Worm (Caenorhabditis elegans) whole organism, L2 larva: Measurements from ENCODE around the gene msrp-7.
A peak's percentile ranks its signal among the peaks of the same experiment; 100 is the strongest.

ENCODE experiments used
- C34F6.9 ChIP-seq: fragments of 150-350 bp; optimal IDR thresholded peaks from 2 replicates; lab custom pipeline; 2014; ENCODE audit warnings: missing biosample characterization, missing genetic modification characterization
- R02D3.7 ChIP-seq: fragments of 150-350 bp; optimal IDR thresholded peaks from 2 replicates; lab custom pipeline; 2014; ENCODE audit warnings: missing biosample characterization, missing genetic modification characterization
- Y55F3AM.14 ChIP-seq: fragments of 200-800 bp; sonication (Bioruptor generic); optimal IDR thresholded peaks from 2 replicates; lab custom pipeline; 2018; ENCODE audit warnings: mild to moderate bottlenecking, missing genetic modification characterization, missing compliant biosample characterization
- ZK546.5 ChIP-seq: sonication (generic microtip); optimal IDR thresholded peaks from 2 replicates; lab custom pipeline; 2017; ENCODE audit warnings: missing biosample characterization, missing genetic modification characterization
- alr-1 ChIP-seq: fragments of 150-350 bp; optimal IDR thresholded peaks from 2 replicates; lab custom pipeline; 2014; ENCODE audit warnings: missing biosample characterization, missing genetic modification characterization
- aly-2 ChIP-seq: fragments of 150-350 bp; optimal IDR thresholded peaks from 2 replicates; lab custom pipeline; 2014; ENCODE audit warnings: missing biosample characterization, missing genetic modification characterization
- ama-1 ChIP-seq: fragments of 150-350 bp; optimal IDR thresholded peaks from 2 replicates; lab custom pipeline; 2018; ENCODE audit warnings: inconsistent platforms
- blmp-1 ChIP-seq: sonication (generic microtip); optimal IDR thresholded peaks from 2 replicates; lab custom pipeline; 2017; ENCODE audit warnings: missing genetic modification characterization, mild to moderate bottlenecking, missing compliant biosample characterization, antibody characterized with exemption, moderate library complexity; ENCODE audit not compliant: insufficient read depth
- ceh-16 ChIP-seq: fragments of 150-350 bp; optimal IDR thresholded peaks from 2 replicates; lab custom pipeline; 2014; ENCODE audit warnings: missing biosample characterization, missing genetic modification characterization
- ceh-82 ChIP-seq: fragments of 150-350 bp; optimal IDR thresholded peaks from 2 replicates; lab custom pipeline; 2014; ENCODE audit warnings: missing biosample characterization, missing genetic modification characterization
- crh-2 ChIP-seq: sonication (generic microtip); optimal IDR thresholded peaks from 2 replicates; lab custom pipeline; 2017; ENCODE audit warnings: missing biosample characterization, missing genetic modification characterization
- dmd-4 ChIP-seq: sonication (generic microtip); optimal IDR thresholded peaks from 2 replicates; lab custom pipeline; 2017; ENCODE audit warnings: missing biosample characterization, missing genetic modification characterization
- elt-1 ChIP-seq: fragments of 150-350 bp; optimal IDR thresholded peaks from 2 replicates; lab custom pipeline; 2014; ENCODE audit warnings: missing biosample characterization, missing genetic modification characterization
- fos-1 ChIP-seq: fragments of 150-350 bp; optimal IDR thresholded peaks from 2 replicates; lab custom pipeline; 2014; ENCODE audit warnings: missing biosample characterization, missing genetic modification characterization
- gmeb-1 ChIP-seq: fragments of 150-350 bp; optimal IDR thresholded peaks from 2 replicates; lab custom pipeline; 2014; ENCODE audit warnings: missing biosample characterization, missing genetic modification characterization
- lin-11 ChIP-seq: fragments of 150-350 bp; sonication (generic microtip); optimal IDR thresholded peaks from 2 replicates; lab custom pipeline; 2014; ENCODE audit warnings: missing biosample characterization, missing genetic modification characterization, inconsistent platforms, mixed read lengths
- lin-13 ChIP-seq: fragments of 150-350 bp; optimal IDR thresholded peaks from 2 replicates; lab custom pipeline; 2014; ENCODE audit warnings: missing biosample characterization, missing genetic modification reagents, missing genetic modification characterization
- lin-39 ChIP-seq: fragments of 150-350 bp; optimal IDR thresholded peaks from 2 replicates; lab custom pipeline; 2014; ENCODE audit warnings: missing biosample characterization, missing genetic modification reagents, missing genetic modification characterization
- lsy-2 ChIP-seq, 2 experiments: fragments of 150-350 bp in 1 of 2; sonication (generic microtip) in 1 of 2; optimal IDR thresholded peaks; 2 replicates each; lab custom pipeline; 2014 to 2017; ENCODE audit warnings: missing biosample characterization in 2 of 2, missing genetic modification characterization in 2 of 2
- mab-5 ChIP-seq: fragments of 150-350 bp; optimal IDR thresholded peaks from 2 replicates; lab custom pipeline; 2014; ENCODE audit warnings: missing biosample characterization, missing genetic modification characterization
- mbf-1 ChIP-seq: sonication (generic microtip); optimal IDR thresholded peaks from 2 replicates; lab custom pipeline; 2017; ENCODE audit warnings: missing biosample characterization, missing genetic modification characterization
- mdl-1 ChIP-seq, 2 experiments: fragments of 150-350 bp in 1 of 2; sonication (generic microtip) in 1 of 2; optimal IDR thresholded peaks; 2 replicates each; lab custom pipeline; 2017; ENCODE audit warnings: missing biosample characterization in 2 of 2, missing genetic modification characterization in 2 of 2
- nhr-10 ChIP-seq: sonication (generic microtip); optimal IDR thresholded peaks from 2 replicates; lab custom pipeline; 2017; ENCODE audit warnings: missing biosample characterization, missing genetic modification characterization
- nhr-11 ChIP-seq: fragments of 150-350 bp; optimal IDR thresholded peaks from 2 replicates; lab custom pipeline; 2014; ENCODE audit warnings: missing biosample characterization, missing genetic modification characterization
- nhr-12 ChIP-seq: fragments of 150-350 bp; optimal IDR thresholded peaks from 2 replicates; lab custom pipeline; 2014; ENCODE audit warnings: missing biosample characterization, missing genetic modification characterization
- nhr-129 ChIP-seq: fragments of 150-350 bp; optimal IDR thresholded peaks from 2 replicates; lab custom pipeline; 2014; ENCODE audit warnings: missing biosample characterization, missing genetic modification characterization
- nhr-23 ChIP-seq: fragments of 150-350 bp; optimal IDR thresholded peaks from 2 replicates; lab custom pipeline; 2014; ENCODE audit warnings: missing biosample characterization, missing genetic modification reagents, missing genetic modification characterization
- nhr-237 ChIP-seq: fragments of 150-350 bp; optimal IDR thresholded peaks from 2 replicates; lab custom pipeline; 2014; ENCODE audit warnings: missing biosample characterization, missing genetic modification characterization
- nhr-25 ChIP-seq: fragments of 150-350 bp; sonication (generic microtip); optimal IDR thresholded peaks from 3 replicates; lab custom pipeline; 2014; ENCODE audit warnings: missing biosample characterization, missing genetic modification characterization
- nhr-77 ChIP-seq: fragments of 150-350 bp; optimal IDR thresholded peaks from 2 replicates; lab custom pipeline; 2014; ENCODE audit warnings: missing biosample characterization, missing genetic modification characterization
- sem-4 ChIP-seq: fragments of 150-350 bp; optimal IDR thresholded peaks from 2 replicates; lab custom pipeline; 2014; ENCODE audit warnings: missing biosample characterization, missing genetic modification reagents, missing genetic modification characterization
- skn-1 ChIP-seq: sonication (generic microtip); optimal IDR thresholded peaks from 2 replicates; lab custom pipeline; 2017; ENCODE audit warnings: missing biosample characterization, missing genetic modification characterization
- sma-3 ChIP-seq: sonication (generic microtip); optimal IDR thresholded peaks from 2 replicates; lab custom pipeline; 2016; ENCODE audit warnings: missing genetic modification reagents, missing genetic modification characterization, missing compliant biosample characterization
- sma-9 ChIP-seq, 2 experiments: fragments of 150-350 bp in 1 of 2; sonication (generic microtip) in 1 of 2; optimal IDR thresholded peaks; 2 replicates each; lab custom pipeline; 2014 to 2016; ENCODE audit warnings: missing genetic modification characterization in 2 of 2, mild to moderate bottlenecking in 1 of 2, missing biosample characterization in 1 of 2, missing compliant biosample characterization in 1 of 2, missing genetic modification reagents in 1 of 2, moderate library complexity in 1 of 2
- unc-39 ChIP-seq: fragments of 150-350 bp; optimal IDR thresholded peaks from 2 replicates; lab custom pipeline; 2014; ENCODE audit warnings: missing biosample characterization, missing genetic modification characterization
- unc-55 ChIP-seq: fragments of 150-350 bp; sonication (generic microtip); optimal IDR thresholded peaks from 3 replicates; lab custom pipeline; 2014; ENCODE audit warnings: missing biosample characterization, missing genetic modification reagents, missing genetic modification characterization
- unc-62 ChIP-seq: fragments of 150-350 bp; optimal IDR thresholded peaks from 2 replicates; lab custom pipeline; 2014; ENCODE audit warnings: missing biosample characterization, missing genetic modification reagents, missing genetic modification characterization
- zag-1 ChIP-seq: fragments of 150-350 bp; optimal IDR thresholded peaks from 2 replicates; lab custom pipeline; 2014; ENCODE audit warnings: missing biosample characterization, missing genetic modification characterization
- ztf-1 ChIP-seq: fragments of 200-800 bp; sonication (Bioruptor generic); conservative IDR thresholded peaks from 2 replicates; pipeline ENCODE4 v1.3.6; 2022; ENCODE audit warnings: missing genetic modification characterization, missing compliant biosample characterization
- ztf-11 ChIP-seq: sonication (generic microtip); optimal IDR thresholded peaks from 2 replicates; lab custom pipeline; 2017; ENCODE audit warnings: missing biosample characterization, missing genetic modification characterization
- ztf-4 ChIP-seq: fragments of 150-350 bp; optimal IDR thresholded peaks from 2 replicates; lab custom pipeline; 2014; ENCODE audit warnings: missing biosample characterization, missing genetic modification characterization

Gene msrp-7

ce11 chrII:10829081-10829480, 18.3 kb downstream of the msrp-7 start, which contains the start of gene VM106R.1:
VM106R.1 (minus strand) TSS chrII:10829181.
- no peak for TF ChIP-seq ceh-16 (tag; lab: Kevin White, UChicago)
- no peak for TF ChIP-seq aly-2 (tag; lab: Kevin White, UChicago)
- no peak for TF ChIP-seq ama-1 (lab: Kevin White, UChicago)
- no peak for TF ChIP-seq lin-39
- TF ChIP-seq mbf-1 (tag; lab: Kevin White, UChicago) = no peak
- TF ChIP-seq Y55F3AM.14 (GFP tag; lab: Kevin White, UChicago) = no peak
- TF ChIP-seq C34F6.9 = no peak
- TF ChIP-seq nhr-23 (tag; lab: Kevin White, UChicago) = no peak
- TF ChIP-seq nhr-129 = no peak
- TF ChIP-seq sem-4 (tag; lab: Kevin White, UChicago) = no peak
- TF ChIP-seq nhr-77 (tag; lab: Kevin White, UChicago) = no peak
- TF ChIP-seq nhr-10 (tag; lab: Kevin White, UChicago) = no peak
- TF ChIP-seq, all 48 proteins: peak for 0

DNA sequence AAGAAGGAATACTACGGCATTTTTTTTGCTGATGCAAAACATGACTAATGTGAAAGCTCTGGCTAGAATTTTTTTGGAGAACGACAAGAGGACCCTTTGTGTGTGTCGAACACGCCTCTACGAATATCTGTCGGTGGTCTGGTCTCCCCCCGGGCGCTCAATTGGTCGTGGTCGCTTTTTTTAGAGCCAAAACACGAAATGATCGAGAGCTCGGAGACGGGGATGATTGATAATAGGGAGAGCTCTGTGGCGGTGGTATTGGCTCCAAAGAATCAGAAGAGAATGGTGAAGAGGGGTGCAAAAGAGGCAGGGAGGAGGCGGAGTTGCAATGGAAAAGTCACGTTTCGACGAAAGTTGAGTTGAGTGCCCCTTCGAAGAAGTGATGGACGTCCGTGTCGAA, 18.8 kb downstream of the msrp-7 start:
- no peak for TF ChIP-seq mab-5 (tag; lab: Kevin White, UChicago)
- no peak for TF ChIP-seq nhr-237
- TF ChIP-seq unc-39 (tag; lab: Kevin White, UChicago) = no peak
- no peak for TF ChIP-seq aly-2 (tag; lab: Kevin White, UChicago)
- TF ChIP-seq, all 48 proteins: peak for 0

DNA sequence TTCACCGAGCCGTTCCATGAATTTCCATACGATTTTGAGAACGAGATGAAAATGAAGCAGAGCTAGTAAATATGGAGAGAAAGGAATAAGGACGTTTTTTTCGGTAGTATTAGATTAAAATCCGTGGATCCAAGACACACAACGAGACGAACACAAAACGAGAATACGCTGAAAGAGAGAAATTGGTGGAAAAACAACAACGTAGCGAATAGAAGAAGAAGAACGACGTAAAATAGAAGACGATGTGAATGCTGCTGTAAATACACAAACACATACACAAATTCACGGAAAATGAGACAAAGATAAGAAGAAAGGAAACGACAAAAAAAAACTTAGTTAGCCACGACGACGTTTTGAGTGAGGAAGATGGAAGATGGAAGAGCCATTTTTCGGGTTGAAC, 23.9 kb downstream of the msrp-7 start:
- TF ChIP-seq fos-1 (no peak), nhr-12 (tag; lab: Kevin White, UChicago) (no peak), lin-13 (GFP tag; lab: Kevin White, UChicago) (no peak), ceh-82 (no peak), sem-4 (tag; lab: Kevin White, UChicago) (no peak), gmeb-1 (tag; lab: Kevin White, UChicago) (no peak), Y55F3AM.14 (GFP tag; lab: Kevin White, UChicago) (no peak), R02D3.7 (tag; lab: Kevin White, UChicago) (no peak), sma-3 (GFP tag; lab: Kevin White, UChicago) (no peak), nhr-10 (tag; lab: Kevin White, UChicago) (no peak), nhr-25 (tag; lab: Kevin White, UChicago) (no peak), nhr-11 (tag; lab: Kevin White, UChicago) (no peak), skn-1 (no peak), nhr-129 (no peak), unc-55 (GFP tag; lab: Kevin White, UChicago) (no peak), crh-2 (no peak)

- no peak for TF ChIP-seq zag-1 (tag; lab: Kevin White, UChicago)
- no peak for TF ChIP-seq blmp-1 (tag; lab: Kevin White, UChicago)
- TF ChIP-seq mdl-1 (tag; optimal IDR thresholded peaks at IDR 0.05; lab: Kevin White, UChicago) = no peak
- no peak for TF ChIP-seq nhr-77 (tag; lab: Kevin White, UChicago)
- TF ChIP-seq Y55F3AM.14 (GFP tag; lab: Kevin White, UChicago) = no peak
- no peak for TF ChIP-seq sma-9 (GFP tag; optimal IDR thresholded peaks at IDR 0.05; lab: Kevin White, UChicago)
- no peak for TF ChIP-seq sma-9 (tag; optimal IDR thresholded peaks at IDR 0.05; lab: Kevin White, UChicago)
- no peak for TF ChIP-seq ceh-82
- no peak for TF ChIP-seq lin-13 (GFP tag; lab: Kevin White, UChicago)
- no peak for TF ChIP-seq nhr-237
- TF ChIP-seq lsy-2 (tag; optimal IDR thresholded peaks at IDR 0.05; lab: Kevin White, UChicago) = no peak
- TF ChIP-seq ceh-16 (tag; lab: Kevin White, UChicago) = no peak
- TF ChIP-seq unc-55 (GFP tag; lab: Kevin White, UChicago) = no peak
- no peak for TF ChIP-seq mbf-1 (tag; lab: Kevin White, UChicago)
- no peak for TF ChIP-seq mab-5 (tag; lab: Kevin White, UChicago)
- TF ChIP-seq nhr-23 (tag; lab: Kevin White, UChicago) = no peak
- no peak for TF ChIP-seq nhr-10 (tag; lab: Kevin White, UChicago)
- TF ChIP-seq crh-2 = no peak
- TF ChIP-seq sma-3 (GFP tag; lab: Kevin White, UChicago) = no peak
- TF ChIP-seq sem-4 (tag; lab: Kevin White, UChicago) = no peak
Observed at ce11 chrII:10838550-10838949, 27.8 kb downstream of the msrp-7 start.

DNA sequence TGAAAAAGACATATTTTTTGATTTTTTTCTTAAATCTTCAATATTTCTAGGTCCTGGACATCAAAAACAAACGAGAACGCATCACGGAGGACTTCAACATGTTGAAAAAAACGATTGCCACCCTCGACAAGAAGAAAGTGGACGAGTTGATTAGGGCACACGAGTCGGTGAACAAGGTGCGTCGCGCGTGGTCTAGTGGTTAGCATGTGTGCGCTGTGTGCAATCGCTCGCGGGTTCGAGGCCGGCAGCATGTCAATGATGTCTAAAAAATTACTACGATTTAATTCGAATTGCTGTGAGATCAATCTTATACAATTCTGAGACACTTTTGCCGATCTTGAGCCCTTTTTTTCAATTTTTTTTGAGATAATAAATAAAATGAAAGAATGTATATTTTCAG, 29.3 kb downstream of the msrp-7 start:
- TF ChIP-seq alr-1 (tag; lab: Kevin White, UChicago) (no peak), dmd-4 (tag; lab: Kevin White, UChicago) (no peak), ztf-1 (GFP tag; lab: Robert Waterston, UW) (no peak), unc-62 (GFP tag; lab: Kevin White, UChicago) (no peak), lin-11 (tag; lab: Kevin White, UChicago) (peak; percentile 53), Y55F3AM.14 (GFP tag; lab: Kevin White, UChicago) (peak; percentile 74), ztf-11 (tag; lab: Kevin White, UChicago) (no peak), elt-1 (tag; lab: Kevin White, UChicago) (no peak), sma-3 (GFP tag; lab: Kevin White, UChicago) (peak; percentile 78), unc-39 (tag; lab: Kevin White, UChicago) (no peak), mdl-1 (tag; optimal IDR thresholded peaks at IDR 0.05; lab: Kevin White, UChicago) (peak; percentile 12 to 40), R02D3.7 (tag; lab: Kevin White, UChicago) (peak; percentile 24), mab-5 (tag; lab: Kevin White, UChicago) (peak; percentile 51), nhr-12 (tag; lab: Kevin White, UChicago) (no peak), lsy-2 (tag; optimal IDR thresholded peaks at IDR 0.05; lab: Kevin White, UChicago) (peak; percentile 63 to 82), nhr-129 (peak; percentile 91), ZK546.5 (tag; lab: Kevin White, UChicago) (no peak), ceh-16 (tag; lab: Kevin White, UChicago) (peak; percentile 11), skn-1 (no peak), nhr-10 (tag; lab: Kevin White, UChicago) (no peak), blmp-1 (tag; lab: Kevin White, UChicago) (peak; percentile 28), ztf-4 (tag; lab: Kevin White, UChicago) (peak; percentile 39), nhr-11 (tag; lab: Kevin White, UChicago) (no peak), nhr-25 (tag; lab: Kevin White, UChicago) (peak; percentile 59)
